Worm (Caenorhabditis elegans): ENCODE data around the gene lin-2.

The lin-2 gene

DNA sequence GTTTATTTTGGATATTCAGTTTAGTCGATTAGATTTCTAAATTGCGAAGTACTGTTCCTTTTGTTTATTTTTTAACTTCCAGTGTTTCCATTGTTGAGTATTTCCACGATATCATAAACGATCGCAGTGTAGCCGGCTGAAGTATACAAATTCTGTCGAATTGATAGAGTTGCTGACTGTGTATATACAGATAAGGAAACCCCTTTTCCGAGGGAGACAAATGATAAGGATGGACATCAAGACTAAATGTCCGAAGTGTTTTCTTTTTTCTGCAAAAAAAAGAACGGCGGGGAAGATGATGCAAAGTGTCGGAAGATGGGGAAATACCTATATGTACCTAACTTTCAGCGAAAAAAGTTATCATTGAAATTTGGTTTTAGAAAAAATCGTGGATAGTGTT lies 32.7 kb upstream of the lin-2 start:
- TF ChIP-seq hnd-1 (tag; optimal IDR thresholded peaks at IDR 0.05) (no peak), aly-1 (tag; optimal IDR thresholded peaks at IDR 0.05) (no peak), pes-1 (GFP tag; IDR thresholded peaks at IDR 0.05) (no peak), ets-7 (tag; optimal IDR thresholded peaks at IDR 0.05) (no peak), flt-1 (GFP tag; IDR thresholded peaks at IDR 0.05) (no peak), B0310.2 (tag; optimal IDR thresholded peaks at IDR 0.05) (no peak), ama-1 (optimal IDR thresholded peaks at IDR 0.05) (no peak), tra-4 (tag; optimal IDR thresholded peaks at IDR 0.05) (no peak), sea-1 (GFP tag; conservative IDR thresholded peaks at IDR 0.05) (no peak), ceh-13 (GFP tag; optimal IDR thresholded peaks at IDR 0.05) (no peak), hmg-4 (GFP tag; optimal IDR thresholded peaks at IDR 0.05) (no peak), tbx-11 (GFP tag; IDR thresholded peaks at IDR 0.05) (no peak)

- no peak for TF ChIP-seq tra-4 (tag; optimal IDR thresholded peaks at IDR 0.05)
- TF ChIP-seq ceh-36 (tag; optimal IDR thresholded peaks at IDR 0.05): no peak
- no peak for TF ChIP-seq pes-1 (GFP tag; IDR thresholded peaks at IDR 0.05)
- no peak for TF ChIP-seq hmbx-1 (tag; optimal IDR thresholded peaks at IDR 0.05)
- TF ChIP-seq hmg-4 (GFP tag; optimal IDR thresholded peaks at IDR 0.05): no peak
- no peak for TF ChIP-seq ama-1 (optimal IDR thresholded peaks at IDR 0.05)
- TF ChIP-seq hnd-1 (tag; optimal IDR thresholded peaks at IDR 0.05): no peak
- TF ChIP-seq F13C5.2 (tag; optimal IDR thresholded peaks at IDR 0.05): no peak
- TF ChIP-seq B0310.2 (tag; optimal IDR thresholded peaks at IDR 0.05): no peak
- no peak for TF ChIP-seq aly-1 (tag; optimal IDR thresholded peaks at IDR 0.05)
- TF ChIP-seq flt-1 (GFP tag; IDR thresholded peaks at IDR 0.05): no peak
- TF ChIP-seq tbx-11 (GFP tag; IDR thresholded peaks at IDR 0.05): no peak
- TF ChIP-seq ets-7 (tag; optimal IDR thresholded peaks at IDR 0.05): no peak
Observed at ce11 chrX:12444423-12444822, 30.6 kb upstream of the lin-2 start.

- TF ChIP-seq ama-1 (optimal IDR thresholded peaks at IDR 0.05) (no peak), hmbx-1 (tag; optimal IDR thresholded peaks at IDR 0.05) (no peak), F13C5.2 (tag; optimal IDR thresholded peaks at IDR 0.05) (no peak)
Observed at ce11 chrX:12439998-12440722, 26.3 kb upstream of the lin-2 start.

DNA sequence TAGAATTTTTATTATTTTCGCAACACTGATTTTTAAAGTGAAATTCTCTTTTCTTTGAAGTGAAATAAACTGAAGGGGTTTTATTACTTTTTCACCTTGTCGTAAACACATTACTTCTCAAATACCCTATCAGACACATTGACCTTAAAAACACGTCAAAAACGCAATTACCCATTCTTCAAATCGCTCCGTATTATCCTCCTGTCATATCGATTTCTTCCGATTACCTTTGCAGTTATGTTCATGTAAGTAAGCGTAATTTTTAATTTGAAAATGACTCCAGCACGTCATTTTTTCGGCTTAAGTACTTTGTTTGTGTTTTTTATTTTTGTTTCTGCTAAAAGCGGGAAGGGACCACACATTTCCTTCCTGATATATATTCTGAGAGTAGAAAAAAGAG lies 24.4 kb upstream of the lin-2 start:
- TF ChIP-seq tbx-37 (GFP tag; conservative IDR thresholded peaks at IDR 0.05): no peak
- no peak for TF ChIP-seq tra-4 (tag; optimal IDR thresholded peaks at IDR 0.05)
- TF ChIP-seq B0310.2 (tag; optimal IDR thresholded peaks at IDR 0.05): no peak
- TF ChIP-seq ceh-13 (GFP tag; optimal IDR thresholded peaks at IDR 0.05): no peak
- no peak for TF ChIP-seq ceh-36 (tag; optimal IDR thresholded peaks at IDR 0.05)
- no peak for TF ChIP-seq flt-1 (GFP tag; IDR thresholded peaks at IDR 0.05)
- no peak for TF ChIP-seq ama-1 (optimal IDR thresholded peaks at IDR 0.05)
- no peak for TF ChIP-seq sea-1 (GFP tag; conservative IDR thresholded peaks at IDR 0.05)
- no peak for TF ChIP-seq aly-1 (tag; optimal IDR thresholded peaks at IDR 0.05)
- no peak for TF ChIP-seq hmg-4 (GFP tag; optimal IDR thresholded peaks at IDR 0.05)
- TF ChIP-seq tbx-11 (GFP tag; IDR thresholded peaks at IDR 0.05): no peak
- TF ChIP-seq F13C5.2 (tag; optimal IDR thresholded peaks at IDR 0.05): no peak
- no peak for TF ChIP-seq scrt-1 (GFP tag; IDR thresholded peaks at IDR 0.05)
- TF ChIP-seq pes-1 (GFP tag; IDR thresholded peaks at IDR 0.05): no peak
- TF ChIP-seq ets-7 (tag; optimal IDR thresholded peaks at IDR 0.05): no peak
- no peak for TF ChIP-seq hnd-1 (tag; optimal IDR thresholded peaks at IDR 0.05)

DNA sequence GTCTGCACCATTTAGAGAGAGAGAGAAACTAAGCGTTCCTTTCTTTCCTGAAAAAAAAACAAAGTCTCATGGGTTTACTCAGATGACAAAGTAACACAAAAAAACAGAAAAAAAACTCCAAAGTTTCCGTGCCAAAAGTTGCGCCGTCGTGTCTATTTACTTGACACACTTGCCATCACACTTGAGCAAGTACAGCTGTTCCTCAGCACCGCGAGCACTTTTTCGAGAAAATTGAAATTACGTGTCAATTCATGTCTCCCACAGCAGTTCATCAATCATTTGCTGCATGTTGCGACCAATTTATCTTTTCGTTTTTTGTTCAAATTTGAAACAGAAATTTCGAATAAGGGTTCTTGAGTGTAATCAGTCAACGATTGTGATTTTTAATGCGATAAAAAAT lies 22.6 kb upstream of the lin-2 start:
- no peak for TF ChIP-seq tra-4 (tag; optimal IDR thresholded peaks at IDR 0.05)
- TF ChIP-seq hmg-4 (GFP tag; optimal IDR thresholded peaks at IDR 0.05): no peak
- no peak for TF ChIP-seq sea-1 (GFP tag; conservative IDR thresholded peaks at IDR 0.05)
- no peak for TF ChIP-seq hnd-1 (tag; optimal IDR thresholded peaks at IDR 0.05)
- TF ChIP-seq hmbx-1 (tag; optimal IDR thresholded peaks at IDR 0.05): no peak
- TF ChIP-seq ets-7 (tag; optimal IDR thresholded peaks at IDR 0.05): no peak
- TF ChIP-seq scrt-1 (GFP tag; IDR thresholded peaks at IDR 0.05): no peak

DNA sequence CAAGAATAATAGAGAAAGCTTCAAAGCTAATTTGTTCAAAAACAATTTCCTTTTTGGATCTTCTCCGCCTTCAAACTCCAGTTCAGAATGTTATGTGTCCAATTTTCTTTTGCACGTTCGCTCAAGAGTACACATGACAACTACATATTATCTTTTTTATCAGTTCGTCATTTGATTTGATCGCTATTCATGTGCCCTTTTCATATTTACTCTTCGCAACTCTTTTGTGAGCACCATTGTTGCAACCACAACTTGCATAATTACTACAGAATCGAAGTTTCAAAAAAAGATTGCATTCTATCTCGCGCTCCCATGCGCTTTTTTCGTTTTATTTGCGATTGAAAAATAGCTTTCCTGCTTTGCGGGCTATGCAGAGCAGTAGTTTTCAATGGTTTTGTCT lies 21.4 kb upstream of the lin-2 start:
- TF ChIP-seq tbx-37 (GFP tag; conservative IDR thresholded peaks at IDR 0.05): no peak
- TF ChIP-seq ama-1 (optimal IDR thresholded peaks at IDR 0.05): no peak
- TF ChIP-seq ceh-13 (GFP tag; optimal IDR thresholded peaks at IDR 0.05): no peak
- no peak for TF ChIP-seq F13C5.2 (tag; optimal IDR thresholded peaks at IDR 0.05)
- TF ChIP-seq hmbx-1 (tag; optimal IDR thresholded peaks at IDR 0.05): no peak

ce11 chrX:12434086-12434485 lies 20.2 kb upstream of the lin-2 start, which contains the start of gene tsct-1:
tsct-1 (plus strand) TSS chrX:12434097.
- no peak for TF ChIP-seq scrt-1 (GFP tag; IDR thresholded peaks at IDR 0.05)
- no peak for TF ChIP-seq hmbx-1 (tag; optimal IDR thresholded peaks at IDR 0.05)
- TF ChIP-seq tbx-37 (GFP tag; conservative IDR thresholded peaks at IDR 0.05): no peak
- TF ChIP-seq sea-1 (GFP tag; conservative IDR thresholded peaks at IDR 0.05): no peak
- TF ChIP-seq ets-7 (tag; optimal IDR thresholded peaks at IDR 0.05): no peak
- TF ChIP-seq tra-4 (tag; optimal IDR thresholded peaks at IDR 0.05): no peak
- no peak for TF ChIP-seq hnd-1 (tag; optimal IDR thresholded peaks at IDR 0.05)
- TF ChIP-seq ceh-36 (tag; optimal IDR thresholded peaks at IDR 0.05): no peak

DNA sequence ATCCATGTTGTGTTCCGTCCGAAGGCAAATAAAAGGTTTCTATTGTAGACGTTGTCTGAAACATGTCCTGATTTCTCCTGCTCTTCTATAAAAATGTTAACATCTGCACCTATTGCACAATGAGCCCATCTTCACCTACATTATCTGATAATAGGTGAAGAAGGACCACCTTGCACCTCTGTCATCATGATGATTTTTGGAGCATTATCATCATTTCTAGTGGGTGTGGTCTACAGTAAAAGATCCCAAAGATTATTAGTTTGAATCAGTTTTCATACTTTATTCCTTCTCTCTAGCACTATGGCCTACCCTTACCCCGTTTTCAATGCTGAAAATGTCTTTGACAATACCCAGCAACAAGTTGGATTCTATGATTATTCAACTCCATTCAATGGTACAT lies 16.5 kb upstream of the lin-2 start, which contains the start of gene med-1:
Gene med-1, plus strand, starts transcription at position 301 of the 400 bp plus-strand sequence.
- TF ChIP-seq pes-1 (GFP tag; IDR thresholded peaks at IDR 0.05): no peak
- no peak for TF ChIP-seq hnd-1 (tag; optimal IDR thresholded peaks at IDR 0.05)
- no peak for TF ChIP-seq F13C5.2 (tag; optimal IDR thresholded peaks at IDR 0.05)
- no peak for TF ChIP-seq hmg-4 (GFP tag; optimal IDR thresholded peaks at IDR 0.05)
- TF ChIP-seq ets-7 (tag; optimal IDR thresholded peaks at IDR 0.05): no peak
- no peak for TF ChIP-seq B0310.2 (tag; optimal IDR thresholded peaks at IDR 0.05)
- no peak for TF ChIP-seq tbx-37 (GFP tag; conservative IDR thresholded peaks at IDR 0.05)
- no peak for TF ChIP-seq ceh-13 (GFP tag; optimal IDR thresholded peaks at IDR 0.05)
- no peak for TF ChIP-seq aly-1 (tag; optimal IDR thresholded peaks at IDR 0.05)
- no peak for TF ChIP-seq scrt-1 (GFP tag; IDR thresholded peaks at IDR 0.05)
- TF ChIP-seq ceh-36 (tag; optimal IDR thresholded peaks at IDR 0.05): no peak
- TF ChIP-seq hmbx-1 (tag; optimal IDR thresholded peaks at IDR 0.05): no peak
- TF ChIP-seq flt-1 (GFP tag; IDR thresholded peaks at IDR 0.05): no peak
- TF ChIP-seq sea-1 (GFP tag; conservative IDR thresholded peaks at IDR 0.05): no peak

Measured in whole organism, early embryonic.